ENCODE assay signal across 1 worm cellular context in genomic region chrV:14847291-14847915, ce11.
TF ChIP-seq lines count a peak whose summit lies in the region.

Gene ret-1, minus strand, starts transcription at chrV:14847413.

TF ChIP-seq in whole organism, L1 larva, 84 proteins besides CTCF, POLR2A, EP300 and RAD21 (continued from another document):
- TF ChIP-seq mep-1 (tag; optimal IDR thresholded peaks at IDR 0.05; lab: Kevin White, UChicago) = peak; percentile 44
- no peak for TF ChIP-seq Y116A8C.19 (tag; optimal IDR thresholded peaks at IDR 0.05; lab: Kevin White, UChicago; ENCODE audit: borderline replicate concordance)
- no peak for TF ChIP-seq nhr-90 (tag; optimal IDR thresholded peaks at IDR 0.05; lab: Kevin White, UChicago; ENCODE audit: poor library complexity)
- no peak for TF ChIP-seq sup-37 (GFP tag; optimal IDR thresholded peaks at IDR 0.05; lab: Kevin White, UChicago)
- TF ChIP-seq zip-4 (GFP tag; optimal IDR thresholded peaks at IDR 0.05; lab: Kevin White, UChicago) = no peak
- TF ChIP-seq F16B12.6 (tag; optimal IDR thresholded peaks at IDR 0.05; lab: Kevin White, UChicago) = no peak
- TF ChIP-seq tbx-2 (tag; optimal IDR thresholded peaks at IDR 0.05; lab: Kevin White, UChicago) = peak; percentile 31
- TF ChIP-seq egl-13 (tag; optimal IDR thresholded peaks at IDR 0.05; lab: Kevin White, UChicago) = no peak
- TF ChIP-seq nhr-237 (tag; optimal IDR thresholded peaks at IDR 0.05; lab: Kevin White, UChicago) = no peak
- no peak for TF ChIP-seq C04F5.9 (tag; optimal IDR thresholded peaks at IDR 0.05; lab: Kevin White, UChicago)
- TF ChIP-seq fkh-10 (GFP tag; optimal IDR thresholded peaks at IDR 0.05; lab: Kevin White, UChicago) = no peak
- peak; percentile 16 to 45 for TF ChIP-seq efl-1 (optimal IDR thresholded peaks at IDR 0.05; lab: Kevin White, UChicago)
- TF ChIP-seq efl-1 (GFP tag; optimal IDR thresholded peaks at IDR 0.05 in 1 of 2; lab: Kevin White, UChicago) = peak in 1 of 2 experiments; percentile 88
- TF ChIP-seq ceh-82 (tag; optimal IDR thresholded peaks at IDR 0.05; lab: Kevin White, UChicago) = no peak
- no peak for TF ChIP-seq nhr-12 (tag; optimal IDR thresholded peaks at IDR 0.05; lab: Kevin White, UChicago)
- no peak for TF ChIP-seq lir-3 (tag; optimal IDR thresholded peaks at IDR 0.05; lab: Kevin White, UChicago; ENCODE audit: poor library complexity)
- no peak for TF ChIP-seq ceh-63 (GFP tag; optimal IDR thresholded peaks at IDR 0.05; lab: Kevin White, UChicago)
- TF ChIP-seq nhr-71 (tag; optimal IDR thresholded peaks at IDR 0.05; lab: Kevin White, UChicago) = peak; percentile 87
- no peak for TF ChIP-seq elt-3 (tag; optimal IDR thresholded peaks at IDR 0.05; lab: Kevin White, UChicago)
- no peak for TF ChIP-seq lin-35 (GFP tag; optimal IDR thresholded peaks at IDR 0.05; lab: Kevin White, UChicago)
- TF ChIP-seq swsn-7 (tag; optimal IDR thresholded peaks at IDR 0.05; lab: Kevin White, UChicago) = peak; percentile 29
- no peak for TF ChIP-seq elt-2 (tag; optimal IDR thresholded peaks at IDR 0.05; lab: Kevin White, UChicago)
- no peak for TF ChIP-seq ceh-90 (tag; optimal IDR thresholded peaks at IDR 0.05; lab: Kevin White, UChicago)
- peak; percentile 72 for TF ChIP-seq snu-23 (GFP tag; optimal IDR thresholded peaks at IDR 0.05; lab: Kevin White, UChicago)
- no peak for TF ChIP-seq isw-1 (GFP tag; IDR thresholded peaks at IDR 0.05; lab: Robert Waterston, UW)
- no peak for TF ChIP-seq tlp-1 (tag; optimal IDR thresholded peaks at IDR 0.05; lab: Kevin White, UChicago)
- no peak for TF ChIP-seq ets-5 (GFP tag; IDR thresholded peaks at IDR 0.05; lab: Robert Waterston, UW)
- TF ChIP-seq lin-13 (GFP tag; optimal IDR thresholded peaks at IDR 0.05; lab: Kevin White, UChicago) = peak; percentile 43
- TF ChIP-seq dsc-1 (tag; optimal IDR thresholded peaks at IDR 0.05; lab: Kevin White, UChicago) = no peak
- peak; percentile 11 for TF ChIP-seq lin-39 (tag; optimal IDR thresholded peaks at IDR 0.05; lab: Kevin White, UChicago)
- peak; percentile 81 for TF ChIP-seq lin-14 (GFP tag; optimal IDR thresholded peaks at IDR 0.05; lab: Kevin White, UChicago)
- TF ChIP-seq alr-1 (tag; optimal IDR thresholded peaks at IDR 0.05; lab: Kevin White, UChicago; ENCODE audit: borderline replicate concordance) = no peak
TF ChIP-seq in whole organism, L1 larva: peak in this region for 20.
